Worm (Caenorhabditis elegans): Measurements from ENCODE around the gene gex-5.

DNA sequence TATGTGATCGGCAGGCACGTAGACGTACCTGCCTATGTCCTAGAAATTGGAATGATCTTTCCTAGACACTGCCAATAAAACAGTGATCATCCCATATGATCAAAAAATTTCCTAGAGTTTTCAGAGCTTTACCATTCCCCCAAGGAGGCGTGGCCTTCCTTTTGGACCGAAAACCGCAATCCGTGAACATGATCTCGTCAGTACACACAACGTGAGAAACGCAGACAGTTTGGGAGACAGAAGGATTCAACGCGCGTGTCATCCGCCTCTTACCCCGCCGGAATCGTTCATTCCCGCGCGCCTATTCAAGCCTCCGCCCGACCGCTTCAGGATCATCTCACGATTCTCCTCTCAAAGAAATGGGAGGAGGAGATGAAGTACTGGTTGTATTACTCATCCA is 16.3 kb downstream of the gex-5 start, which contains the start of gene B0393.5:
- TF ChIP-seq ztf-11 (tag; optimal IDR thresholded peaks at IDR 0.05) (no peak), C16A3.4 (tag; optimal IDR thresholded peaks at IDR 0.05) (no peak), elt-3 (tag; optimal IDR thresholded peaks at IDR 0.05) (no peak)

Measured in whole organism, L1 larva.